Worm (Caenorhabditis elegans): ENCODE data around the gene clec-21.

DNA sequence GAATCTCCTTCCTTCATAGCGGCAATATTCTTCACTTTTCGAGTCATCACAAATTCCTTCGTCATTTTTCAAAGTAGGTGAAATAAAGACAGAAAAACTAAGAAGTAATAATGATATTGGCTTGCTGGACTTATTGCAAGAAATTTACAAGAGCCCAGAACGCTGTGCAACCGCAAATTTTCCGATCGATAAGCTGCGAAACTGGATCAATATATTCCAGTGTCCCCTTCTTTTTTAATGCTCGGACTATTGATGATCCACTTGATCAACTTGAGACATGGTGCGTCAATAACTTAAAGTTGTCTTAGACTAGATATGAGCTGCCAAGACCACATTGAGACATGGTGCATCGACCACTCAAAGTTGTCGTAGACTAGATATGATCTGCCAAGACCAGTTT, 22.0 kb upstream of the clec-21 start, which contains the start of gene bath-33:
- no peak for TF ChIP-seq R02D3.7 (tag; optimal IDR thresholded peaks at IDR 0.05)
- no peak for TF ChIP-seq ztf-4 (tag; optimal IDR thresholded peaks at IDR 0.05)
- TF ChIP-seq crh-2 (tag; optimal IDR thresholded peaks at IDR 0.05), result no peak
- TF ChIP-seq lin-13 (GFP tag; optimal IDR thresholded peaks at IDR 0.05), result no peak
- TF ChIP-seq ztf-11 (tag; optimal IDR thresholded peaks at IDR 0.05), result no peak
- no peak for TF ChIP-seq mdl-1 (tag; optimal IDR thresholded peaks at IDR 0.05)
- TF ChIP-seq nhr-77 (tag; optimal IDR thresholded peaks at IDR 0.05), result no peak
